Worm (Caenorhabditis elegans) whole organism, L1 larva: ENCODE data around the gene K02H11.4.

Experiments
- Y116A8C.19 ChIP-seq: sonication (generic microtip); optimal IDR thresholded peaks from 2 replicates; lab custom pipeline; 2016; ENCODE audit warnings: missing compliant biosample characterization, missing genetic modification characterization, borderline replicate concordance
- aly-2 ChIP-seq: fragments of 150-350 bp; optimal IDR thresholded peaks from 2 replicates; lab custom pipeline; 2014; ENCODE audit warnings: missing biosample characterization, missing genetic modification characterization
- blmp-1 ChIP-seq: fragments of 150-350 bp; optimal IDR thresholded peaks from 2 replicates; lab custom pipeline; 2014; ENCODE audit warnings: missing biosample characterization, missing genetic modification characterization
- ceh-8 ChIP-seq: fragments of 200-800 bp; sonication (Bioruptor generic); optimal IDR thresholded peaks from 2 replicates; lab custom pipeline; 2018; ENCODE audit warnings: mild to moderate bottlenecking, missing genetic modification characterization, moderate library complexity, missing compliant biosample characterization
- ceh-82 ChIP-seq, 3 experiments: fragments of 150-350 bp in 1 of 3; sonication (generic microtip) in 2 of 3; optimal IDR thresholded peaks; 2 replicates each; lab custom pipeline; 2014 to 2017; ENCODE audit warnings: missing biosample characterization in 3 of 3, missing genetic modification characterization in 3 of 3
- ceh-90 ChIP-seq: sonication (generic microtip); optimal IDR thresholded peaks from 2 replicates; lab custom pipeline; 2016; ENCODE audit warnings: missing genetic modification characterization, missing compliant biosample characterization
- dpl-1 ChIP-seq, 3 experiments: fragments of 150-350 bp in 2 of 3; sonication (generic microtip) in 1 of 3; optimal IDR thresholded peaks; 2 replicates each; lab custom pipeline; 2014 to 2017; ENCODE audit warnings: missing biosample characterization in 3 of 3, missing genetic modification characterization in 3 of 3, missing genetic modification reagents in 3 of 3
- dsc-1 ChIP-seq: sonication (generic microtip); optimal IDR thresholded peaks from 2 replicates; lab custom pipeline; 2016; ENCODE audit warnings: mild to moderate bottlenecking, missing genetic modification characterization, missing compliant biosample characterization
- egl-27 ChIP-seq, 2 experiments: fragments of 150-350 bp in 1 of 2; sonication (generic microtip); optimal IDR thresholded peaks; 3 replicates each; lab custom pipeline; 2017 to 2018; ENCODE audit warnings: missing biosample characterization in 2 of 2, missing genetic modification characterization in 2 of 2, missing genetic modification reagents in 2 of 2
- elt-2 ChIP-seq: sonication (generic microtip); optimal IDR thresholded peaks from 2 replicates; lab custom pipeline; 2016; ENCODE audit warnings: missing genetic modification characterization, mild to moderate bottlenecking, inconsistent platforms, missing compliant biosample characterization, missing genetic modification reagents
- ets-5 ChIP-seq: fragments of 200-800 bp; sonication (Bioruptor generic); IDR thresholded peaks from 2 replicates; pipeline ENCODE4 v1.3.6; 2022; ENCODE audit warnings: missing genetic modification characterization, missing compliant biosample characterization
- hlh-17 ChIP-seq: fragments of 200-800 bp; sonication (Bioruptor generic); optimal IDR thresholded peaks from 2 replicates; lab custom pipeline; 2018; ENCODE audit warnings: missing genetic modification characterization, mild to moderate bottlenecking, missing compliant biosample characterization, moderate library complexity, borderline replicate concordance
- hlh-4 ChIP-seq: sonication (generic microtip); optimal IDR thresholded peaks from 2 replicates; lab custom pipeline; 2016; ENCODE audit warnings: mild to moderate bottlenecking, missing genetic modification characterization, missing compliant biosample characterization
- hpl-2 ChIP-seq: fragments of 150-350 bp; optimal IDR thresholded peaks from 2 replicates; lab custom pipeline; 2014; ENCODE audit warnings: missing biosample characterization, missing genetic modification reagents, missing genetic modification characterization
- lin-14 ChIP-seq: fragments of 200-800 bp; sonication (Bioruptor generic); optimal IDR thresholded peaks from 2 replicates; lab custom pipeline; 2018; ENCODE audit warnings: mild to moderate bottlenecking, missing genetic modification characterization, moderate library complexity, missing compliant biosample characterization
- lin-15B ChIP-seq: fragments of 150-350 bp; sonication (generic microtip); optimal IDR thresholded peaks from 3 replicates; lab custom pipeline; 2014; ENCODE audit warnings: missing biosample characterization, missing genetic modification characterization
- lin-35 ChIP-seq, 2 experiments: fragments of 150-350 bp; optimal IDR thresholded peaks; 2 replicates each; lab custom pipeline; 2014; ENCODE audit warnings: missing biosample characterization in 2 of 2, missing genetic modification characterization in 2 of 2, missing genetic modification reagents in 2 of 2
- lin-39 ChIP-seq: fragments of 150-350 bp; optimal IDR thresholded peaks from 2 replicates; lab custom pipeline; 2014; ENCODE audit warnings: missing biosample characterization, missing genetic modification reagents, missing genetic modification characterization
- mef-2 ChIP-seq: fragments of 150-350 bp; optimal IDR thresholded peaks from 2 replicates; lab custom pipeline; 2014; ENCODE audit warnings: missing biosample characterization, missing genetic modification characterization
- nhr-19 ChIP-seq: fragments of 200-800 bp; sonication (Bioruptor generic); conservative IDR thresholded peaks from 2 replicates; pipeline ENCODE4 v1.3.6; 2022; ENCODE audit warnings: missing genetic modification characterization, missing compliant biosample characterization
- nhr-76 ChIP-seq: sonication (generic microtip); optimal IDR thresholded peaks from 2 replicates; lab custom pipeline; 2017; ENCODE audit warnings: missing biosample characterization, missing genetic modification characterization
- nhr-77 ChIP-seq: fragments of 150-350 bp; optimal IDR thresholded peaks from 2 replicates; lab custom pipeline; 2014; ENCODE audit warnings: missing biosample characterization, missing genetic modification characterization
- nhr-84 ChIP-seq: sonication (generic microtip); optimal IDR thresholded peaks from 2 replicates; lab custom pipeline; 2017; ENCODE audit warnings: missing biosample characterization, missing genetic modification characterization
- nhr-85 ChIP-seq: sonication (generic microtip); peaks from one replicate; lab custom pipeline; 2016; ENCODE audit warnings: missing genetic modification characterization, inconsistent platforms, missing compliant biosample characterization
- nhr-90 ChIP-seq: sonication (generic microtip); optimal IDR thresholded peaks from 2 replicates; lab custom pipeline; 2016; ENCODE audit warnings: mild to moderate bottlenecking, missing genetic modification characterization, missing compliant biosample characterization; ENCODE audit not compliant: poor library complexity
- rnt-1 ChIP-seq: sonication (generic microtip); optimal IDR thresholded peaks from 2 replicates; lab custom pipeline; 2016; ENCODE audit warnings: mild to moderate bottlenecking, missing genetic modification characterization, moderate library complexity, missing compliant biosample characterization
- skn-1 ChIP-seq: fragments of 150-350 bp; optimal IDR thresholded peaks from 2 replicates; lab custom pipeline; 2014; ENCODE audit warnings: missing biosample characterization, missing genetic modification characterization
- snu-23 ChIP-seq: sonication (generic microtip); optimal IDR thresholded peaks from 2 replicates; lab custom pipeline; 2016; ENCODE audit warnings: missing genetic modification characterization, missing compliant biosample characterization
- sox-4 ChIP-seq: sonication (generic microtip); optimal IDR thresholded peaks from 2 replicates; lab custom pipeline; 2016; ENCODE audit warnings: missing genetic modification characterization, missing compliant biosample characterization
- vab-15 ChIP-seq: sonication (generic microtip); optimal IDR thresholded peaks from 2 replicates; lab custom pipeline; 2017; ENCODE audit warnings: missing genotype, mild to moderate bottlenecking, missing genetic modification characterization, missing compliant biosample characterization
- xbp-1 ChIP-seq: sonication (generic microtip); optimal IDR thresholded peaks from 2 replicates; lab custom pipeline; 2016; ENCODE audit warnings: missing genetic modification characterization, missing compliant biosample characterization
- ztf-11 ChIP-seq, 2 experiments: sonication (generic microtip); optimal IDR thresholded peaks; 2 replicates each; lab custom pipeline; 2016 to 2017; ENCODE audit warnings: missing genetic modification characterization in 2 of 2, missing biosample characterization in 1 of 2, missing compliant biosample characterization in 1 of 2

The K02H11.4 gene

DNA sequence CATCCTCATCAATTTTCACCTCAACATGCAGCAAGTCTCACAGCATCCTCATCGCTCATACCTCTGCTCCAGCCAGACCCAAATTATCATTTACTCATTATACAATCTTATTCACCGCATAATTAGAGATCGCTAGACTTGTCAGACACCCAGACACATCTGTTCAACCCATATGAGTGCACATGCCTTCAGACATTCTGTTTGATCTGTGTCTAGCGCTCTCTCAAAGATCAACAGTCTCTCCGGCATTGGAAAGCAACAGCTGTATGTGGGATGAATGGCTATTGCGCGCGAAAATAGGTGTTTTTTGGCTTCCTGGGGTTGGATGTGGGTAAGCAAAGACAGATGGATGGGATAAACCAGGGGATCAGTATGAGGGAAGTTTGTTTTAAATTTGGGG lies 41.5 kb upstream of the K02H11.4 start:
- TF ChIP-seq ztf-11 (tag; optimal IDR thresholded peaks at IDR 0.05; lab: Kevin White, UChicago), result peak in 1 of 2 experiments; percentile 21
- TF ChIP-seq nhr-76, result no peak
- no peak for TF ChIP-seq nhr-84 (tag; lab: Kevin White, UChicago)
- no peak for TF ChIP-seq hlh-4
- TF ChIP-seq hlh-17, result no peak
- no peak for TF ChIP-seq lin-35 (GFP tag; optimal IDR thresholded peaks at IDR 0.05; lab: Kevin White, UChicago)
- no peak for TF ChIP-seq ceh-82 (tag; optimal IDR thresholded peaks at IDR 0.05; lab: Kevin White, UChicago)
- TF ChIP-seq rnt-1 (tag; lab: Kevin White, UChicago), result no peak
- TF ChIP-seq hpl-2 (GFP tag; lab: Kevin White, UChicago), result no peak
- peak; percentile 42 for TF ChIP-seq nhr-85 (tag; lab: Kevin White, UChicago)

- TF ChIP-seq ets-5 (GFP tag; lab: Robert Waterston, UW) (no peak), dsc-1 (tag; lab: Kevin White, UChicago) (peak; percentile 13)
Measured at ce11 chrV:1570679-1571078, 39.6 kb upstream of the K02H11.4 start.

DNA sequence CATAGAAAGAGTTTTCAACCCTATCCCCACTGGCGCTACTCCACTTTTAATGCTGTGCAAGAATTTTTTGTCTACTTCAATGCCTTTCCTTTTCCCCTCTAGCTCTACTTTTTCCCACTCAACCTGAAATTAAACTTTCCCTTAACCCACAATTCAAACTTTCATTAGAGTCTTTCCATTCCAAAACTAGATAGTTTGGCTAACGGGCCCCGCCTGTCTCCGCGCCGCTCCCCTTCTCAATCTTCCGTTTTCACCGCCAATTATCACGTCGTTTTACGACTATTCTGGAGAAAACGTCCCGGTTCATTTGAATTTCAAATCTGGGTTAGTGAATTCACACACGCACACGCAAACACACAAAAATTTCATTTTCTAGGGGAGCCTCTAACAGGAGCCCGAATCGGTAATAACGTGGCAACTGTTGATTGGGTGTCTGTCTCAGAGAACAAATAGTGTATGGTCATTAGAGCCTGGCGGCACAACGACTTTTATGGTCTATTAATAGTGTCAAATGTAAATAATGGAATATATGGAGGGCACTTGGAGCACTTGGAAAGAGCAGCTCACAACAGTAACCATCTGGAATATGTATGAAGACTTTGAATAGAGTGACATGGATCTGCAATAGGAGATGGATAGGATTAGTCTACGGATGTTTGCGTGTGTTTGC lies 38.8 kb upstream of the K02H11.4 start:
- TF ChIP-seq xbp-1 (tag; lab: Kevin White, UChicago) (peak; percentile 91), nhr-90 (tag; lab: Kevin White, UChicago) (no peak), sox-4 (tag; lab: Kevin White, UChicago) (no peak), blmp-1 (tag; lab: Kevin White, UChicago) (peak; percentile 52)

- TF ChIP-seq elt-2, result no peak
- no peak for TF ChIP-seq nhr-77 (tag; lab: Kevin White, UChicago)
- TF ChIP-seq mef-2 (tag; lab: Kevin White, UChicago), result no peak
- no peak for TF ChIP-seq dpl-1 (GFP tag; optimal IDR thresholded peaks at IDR 0.05; lab: Kevin White, UChicago)
- TF ChIP-seq lin-39 (tag; lab: Kevin White, UChicago), result no peak
- TF ChIP-seq vab-15 (tag; lab: Kevin White, UChicago), result no peak
- no peak for TF ChIP-seq egl-27 (tag; optimal IDR thresholded peaks at IDR 0.05; lab: Kevin White, UChicago)
- TF ChIP-seq nhr-19, result no peak
- no peak for TF ChIP-seq snu-23 (GFP tag; lab: Kevin White, UChicago)
- no peak for TF ChIP-seq ceh-90 (tag; lab: Kevin White, UChicago)
- TF ChIP-seq Y116A8C.19 (tag; lab: Kevin White, UChicago), result no peak
- TF ChIP-seq lin-14 (GFP tag; lab: Kevin White, UChicago), result no peak
- no peak for TF ChIP-seq rnt-1 (tag; lab: Kevin White, UChicago)
- TF ChIP-seq skn-1 (tag; lab: Kevin White, UChicago), result no peak
- no peak for TF ChIP-seq hlh-4
- no peak for TF ChIP-seq ceh-8 (GFP tag; lab: Kevin White, UChicago)
- TF ChIP-seq aly-2, result no peak
- TF ChIP-seq lin-15B (tag; lab: Kevin White, UChicago), result no peak
- TF ChIP-seq lin-35 (GFP tag; optimal IDR thresholded peaks at IDR 0.05; lab: Kevin White, UChicago), result no peak
- TF ChIP-seq, all 84 proteins: peak for 0
Measured at ce11 chrV:1566776-1567175, 35.7 kb upstream of the K02H11.4 start, which contains the start of gene cdc-25.2. TSS of gene cdc-25.2 (plus strand) at chrV:1567076.

DNA sequence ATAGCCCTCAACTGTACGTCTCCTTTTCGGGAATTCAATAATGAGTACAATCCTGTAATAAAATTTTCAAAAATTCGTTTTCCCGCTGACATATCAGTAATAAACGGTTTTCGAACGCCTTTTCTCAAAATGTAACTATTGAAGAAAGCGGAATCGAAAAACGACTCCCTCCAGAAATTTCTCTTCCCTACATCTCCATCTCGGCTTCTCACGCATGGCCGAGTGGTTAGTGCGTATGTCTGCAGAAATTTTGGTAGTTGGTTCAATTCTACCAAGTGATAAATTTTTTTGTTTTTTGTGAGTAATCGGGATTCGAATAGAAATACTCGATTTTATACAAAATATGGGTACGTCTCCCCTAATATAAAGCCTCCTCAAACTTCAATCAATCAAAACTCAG lies 30.1 kb upstream of the K02H11.4 start:
- 0 out of 2 replicates have a peak, but pooled peaks have one; percentile 8 for TF ChIP-seq nhr-19
